Worm (Caenorhabditis elegans) whole organism, L1 larva: Measurements from ENCODE around the gene C49G7.10.

Experiments
- fkh-10 ChIP-seq: sonication (generic microtip); optimal IDR thresholded peaks from 2 replicates; lab custom pipeline; 2017; ENCODE audit warnings: missing biosample characterization, missing genetic modification reagents, missing genetic modification characterization
- lir-3 ChIP-seq: sonication (generic microtip); optimal IDR thresholded peaks from 2 replicates; lab custom pipeline; 2016; ENCODE audit warnings: mild to moderate bottlenecking, missing genetic modification characterization, moderate library complexity, missing compliant biosample characterization; ENCODE audit not compliant: poor library complexity
- rnt-1 ChIP-seq: sonication (generic microtip); optimal IDR thresholded peaks from 2 replicates; lab custom pipeline; 2016; ENCODE audit warnings: mild to moderate bottlenecking, missing genetic modification characterization, moderate library complexity, missing compliant biosample characterization
- unc-30 ChIP-seq: sonication (generic microtip); optimal IDR thresholded peaks from 2 replicates; lab custom pipeline; 2017; ENCODE audit warnings: missing biosample characterization, missing genetic modification characterization
- unc-62 ChIP-seq: fragments of 150-350 bp; optimal IDR thresholded peaks from 2 replicates; lab custom pipeline; 2014; ENCODE audit warnings: missing biosample characterization, missing genetic modification reagents, missing genetic modification characterization

- TF ChIP-seq unc-62 (no peak), lir-3 (tag; lab: Kevin White, UChicago) (no peak), rnt-1 (tag; lab: Kevin White, UChicago) (no peak), fkh-10 (no peak), unc-30 (tag; lab: Kevin White, UChicago) (no peak)
Measured at ce11 chrV:4035811-4036210, 6.0 kb downstream of the C49G7.10 start, which contains the start of gene C49G7.13.
